Fruit fly (Drosophila melanogaster) whole organism, embryonic: ENCODE results near the gene CG15625.

ENCODE experiments used
- Asciz ChIP-seq: fragments of 200-800 bp; sonication (Bioruptor generic); optimal IDR thresholded peaks from 2 replicates; lab custom pipeline; 2017; ENCODE audit warnings: missing biosample characterization, mild to moderate bottlenecking, missing genetic modification characterization, missing genetic modification reagents
- C15 ChIP-seq: fragments of 200-800 bp; sonication (Bioruptor generic); IDR thresholded peaks from 3 replicates; pipeline ENCODE4 v1.3.6; 2022; ENCODE audit warnings: missing biosample characterization, missing genetic modification characterization
- CG10274 ChIP-seq: fragments of 200-800 bp; sonication (Bioruptor generic); optimal IDR thresholded peaks from 3 replicates; lab custom pipeline; 2017; ENCODE audit warnings: missing biosample characterization, mild to moderate bottlenecking, missing genetic modification characterization
- CG10321 ChIP-seq: fragments of 200-800 bp; sonication (Bioruptor generic); IDR thresholded peaks from 2 replicates; pipeline ENCODE4 v1.3.6; 2022; ENCODE audit warnings: missing biosample characterization, missing genetic modification characterization
- CG11696 ChIP-seq: fragments of 200-800 bp; sonication (Bioruptor generic); IDR thresholded peaks from 2 replicates; pipeline ENCODE4 v1.3.6; 2022; ENCODE audit warnings: missing biosample characterization, missing genetic modification characterization
- CG12104 ChIP-seq: fragments of 200-800 bp; sonication (Bioruptor generic); optimal IDR thresholded peaks from 3 replicates; lab custom pipeline; 2016; ENCODE audit warnings: missing biosample characterization, missing genetic modification characterization
- CG12219 ChIP-seq: fragments of 200-800 bp; sonication (Bioruptor generic); optimal IDR thresholded peaks from 3 replicates; lab custom pipeline; 2018; ENCODE audit warnings: missing biosample characterization, mild to moderate bottlenecking, missing genetic modification characterization
- CG1529 ChIP-seq: fragments of 200-800 bp; sonication (Bioruptor generic); optimal IDR thresholded peaks from 3 replicates; lab custom pipeline; 2018; ENCODE audit warnings: missing biosample characterization, missing genetic modification characterization
- CG15601 ChIP-seq: fragments of 200-800 bp; sonication (Bioruptor generic); optimal IDR thresholded peaks from 3 replicates; lab custom pipeline; 2019; ENCODE audit warnings: missing biosample characterization, mild to moderate bottlenecking, missing genetic modification characterization, moderate library complexity
- CG1603 ChIP-seq: fragments of 200-800 bp; sonication (Bioruptor generic); optimal IDR thresholded peaks from 2 replicates; lab custom pipeline; 2019; ENCODE audit warnings: missing biosample characterization, mild to moderate bottlenecking, missing genetic modification characterization, moderate library complexity
- CG1647 ChIP-seq: fragments of 200-800 bp; sonication (Bioruptor generic); optimal IDR thresholded peaks from 3 replicates; lab custom pipeline; 2016; ENCODE audit warnings: missing biosample characterization, missing genetic modification characterization
- CG16815 ChIP-seq: fragments of 200-800 bp; sonication (Bioruptor generic); optimal IDR thresholded peaks from 3 replicates; lab custom pipeline; 2017; ENCODE audit warnings: missing biosample characterization, mild to moderate bottlenecking, missing genetic modification characterization
- CG17361 ChIP-seq: fragments of 200-800 bp; sonication (Bioruptor generic); IDR thresholded peaks from 3 replicates; pipeline ENCODE4 v1.3.6; 2022; ENCODE audit warnings: missing biosample characterization, missing genetic modification characterization
- CG2120 ChIP-seq: fragments of 200-800 bp; sonication (Bioruptor generic); optimal IDR thresholded peaks from 3 replicates; lab custom pipeline; 2016; ENCODE audit warnings: missing biosample characterization, missing genetic modification characterization
- CG31441 ChIP-seq: fragments of 200-800 bp; sonication (Bioruptor generic); IDR thresholded peaks from 2 replicates; pipeline ENCODE4 v1.3.6; 2022; ENCODE audit warnings: missing biosample characterization, missing genetic modification characterization
- CG3407 ChIP-seq: fragments of 200-800 bp; sonication (Bioruptor generic); optimal IDR thresholded peaks from 2 replicates; lab custom pipeline; 2018; ENCODE audit warnings: missing biosample characterization, mild to moderate bottlenecking, missing genetic modification characterization
- CG4820 ChIP-seq: fragments of 200-800 bp; sonication (Bioruptor generic); optimal IDR thresholded peaks from 3 replicates; lab custom pipeline; 2016; ENCODE audit warnings: missing biosample characterization, missing genetic modification characterization
- CG4854 ChIP-seq: fragments of 200-800 bp; sonication (Bioruptor generic); optimal IDR thresholded peaks from 2 replicates; lab custom pipeline; 2016; ENCODE audit warnings: missing biosample characterization, missing genetic modification characterization, inconsistent platforms
- CG7372 ChIP-seq: fragments of 200-800 bp; sonication (Bioruptor generic); IDR thresholded peaks from 2 replicates; pipeline ENCODE4 v1.3.6; 2022; ENCODE audit warnings: missing biosample characterization, missing genetic modification characterization
- CG9609 ChIP-seq: fragments of 200-800 bp; sonication (Bioruptor generic); optimal IDR thresholded peaks from 3 replicates; lab custom pipeline; 2016; ENCODE audit warnings: missing biosample characterization, missing genetic modification characterization
- Dip2 ChIP-seq: fragments of 200-800 bp; sonication (Bioruptor generic); IDR thresholded peaks from 2 replicates; pipeline ENCODE4 v1.3.6; 2022; ENCODE audit warnings: missing biosample characterization, missing genetic modification characterization
- Fer3 ChIP-seq: fragments of 200-800 bp; sonication (Bioruptor generic); optimal IDR thresholded peaks from 2 replicates; lab custom pipeline; 2018; ENCODE audit warnings: missing biosample characterization, mild to moderate bottlenecking, missing genetic modification characterization, moderate library complexity
- GATAe ChIP-seq: fragments of 200-800 bp; sonication (Bioruptor generic); conservative IDR thresholded peaks from 2 replicates; pipeline ENCODE4 v1.3.6; 2022; ENCODE audit warnings: missing biosample characterization, missing genetic modification characterization
- Hand ChIP-seq: fragments of 200-800 bp; sonication (Bioruptor generic); optimal IDR thresholded peaks from 2 replicates; lab custom pipeline; 2017; ENCODE audit warnings: mild to moderate bottlenecking, missing biosample characterization, missing genetic modification reagents, missing genetic modification characterization
- HmgZ ChIP-seq: fragments of 200-800 bp; sonication (Bioruptor generic); optimal IDR thresholded peaks from 2 replicates; lab custom pipeline; 2018; ENCODE audit warnings: missing biosample characterization, mild to moderate bottlenecking, missing genetic modification characterization
- Ravus ChIP-seq: fragments of 200-800 bp; sonication (Bioruptor generic); IDR thresholded peaks from 2 replicates; pipeline ENCODE4 v1.3.6; 2022; ENCODE audit warnings: missing biosample characterization, missing genetic modification characterization
- Scr ChIP-seq: fragments of 200-800 bp; sonication (Bioruptor generic); IDR thresholded peaks from 2 replicates; pipeline ENCODE4 v1.3.6; 2022; ENCODE audit warnings: missing biosample characterization, missing genetic modification characterization; ENCODE audit not compliant: partially characterized antibody
- Stat92E ChIP-seq, 3 experiments: fragments of >200 bp in 2 of 3; fragments of 200-800 bp in 1 of 3; sonication (Bioruptor generic) in 1 of 3; optimal IDR thresholded peaks; 2 replicates each; lab custom pipeline; 2017 to 2019; ENCODE audit warnings: missing biosample characterization in 3 of 3, missing genetic modification characterization in 3 of 3, mild to moderate bottlenecking in 1 of 3, moderate library complexity in 1 of 3
- Usf ChIP-seq: fragments of 200-800 bp; sonication (Bioruptor generic); optimal IDR thresholded peaks from 2 replicates; lab custom pipeline; 2017; ENCODE audit warnings: missing genotype, missing biosample characterization, missing genetic modification characterization
- Xrp1 ChIP-seq: fragments of 200-800 bp; sonication (Bioruptor generic); IDR thresholded peaks from 2 replicates; pipeline ENCODE4 v1.3.6; 2022; ENCODE audit warnings: missing biosample characterization, missing genetic modification characterization
- bowl ChIP-seq: fragments of 200-800 bp; sonication (Bioruptor generic); IDR thresholded peaks from 2 replicates; pipeline ENCODE4 v1.3.6; 2022; ENCODE audit warnings: missing biosample characterization, missing genetic modification characterization
- cg ChIP-seq: fragments of 200-800 bp; sonication (Bioruptor generic); optimal IDR thresholded peaks from 3 replicates; lab custom pipeline; 2019; ENCODE audit warnings: missing biosample characterization, mild to moderate bottlenecking, missing genetic modification characterization, moderate library complexity
- eve ChIP-seq, 2 experiments: fragments of >200 bp; optimal IDR thresholded peaks; 2 replicates each; lab custom pipeline; 2017; ENCODE audit warnings: missing biosample characterization in 2 of 2, missing genetic modification characterization in 2 of 2
- ewg ChIP-seq: fragments of 200-800 bp; sonication (Bioruptor generic); optimal IDR thresholded peaks from 3 replicates; lab custom pipeline; 2017; ENCODE audit warnings: mild to moderate bottlenecking, missing biosample characterization, missing genetic modification reagents, missing genetic modification characterization
- fd102C ChIP-seq: fragments of 200-800 bp; sonication (Bioruptor generic); optimal IDR thresholded peaks from 2 replicates; lab custom pipeline; 2018; ENCODE audit warnings: missing biosample characterization, mild to moderate bottlenecking, missing genetic modification characterization, moderate library complexity
- fd64A ChIP-seq: fragments of 200-800 bp; sonication (Bioruptor generic); optimal IDR thresholded peaks from 3 replicates; lab custom pipeline; 2018; ENCODE audit warnings: missing biosample characterization, mild to moderate bottlenecking, missing genetic modification characterization
- fd96Cb ChIP-seq: fragments of 200-800 bp; sonication (Bioruptor generic); optimal IDR thresholded peaks from 2 replicates; lab custom pipeline; 2018; ENCODE audit warnings: missing biosample characterization, mild to moderate bottlenecking, missing genetic modification characterization, moderate library complexity
- gcm2 ChIP-seq: fragments of 200-800 bp; sonication (Bioruptor generic); optimal IDR thresholded peaks from 2 replicates; lab custom pipeline; 2016; ENCODE audit warnings: missing biosample characterization, missing genetic modification characterization
- luna ChIP-seq: fragments of 200-800 bp; sonication (Bioruptor generic); optimal IDR thresholded peaks from 2 replicates; lab custom pipeline; 2016; ENCODE audit warnings: missing biosample characterization, missing genetic modification characterization
- p53 ChIP-seq: fragments of 200-800 bp; sonication (Bioruptor generic); optimal IDR thresholded peaks from 2 replicates; lab custom pipeline; 2016; ENCODE audit warnings: missing biosample characterization, missing genetic modification characterization
- pb ChIP-seq: fragments of 200-800 bp; sonication (Bioruptor generic); optimal IDR thresholded peaks from 3 replicates; lab custom pipeline; 2016; ENCODE audit warnings: missing biosample characterization, missing genetic modification characterization
- peb ChIP-seq: fragments of 200-800 bp; sonication (Bioruptor generic); IDR thresholded peaks from 2 replicates; pipeline ENCODE4 v1.3.6; 2022; ENCODE audit warnings: missing biosample characterization, missing genetic modification characterization
- pho ChIP-seq: fragments of 200-800 bp; sonication (Bioruptor generic); optimal IDR thresholded peaks from 2 replicates; lab custom pipeline; 2016; ENCODE audit warnings: missing biosample characterization, missing genetic modification characterization
- repo ChIP-seq: fragments of 200-800 bp; sonication (Bioruptor generic); optimal IDR thresholded peaks from 2 replicates; lab custom pipeline; 2016; ENCODE audit warnings: missing biosample characterization, missing genetic modification characterization
- sim ChIP-seq: fragments of 200-800 bp; sonication (Bioruptor generic); IDR thresholded peaks from 2 replicates; pipeline ENCODE4 v1.3.6; 2022; ENCODE audit warnings: missing biosample characterization, missing genetic modification characterization
- sr ChIP-seq: fragments of 200-800 bp; sonication (Bioruptor generic); IDR thresholded peaks from 3 replicates; pipeline ENCODE4 v1.3.6; 2022; ENCODE audit warnings: missing biosample characterization, missing genetic modification characterization
- tin ChIP-seq: fragments of 200-800 bp; sonication (Bioruptor generic); optimal IDR thresholded peaks from 3 replicates; lab custom pipeline; 2016; ENCODE audit warnings: missing biosample characterization, missing genetic modification characterization
- tio ChIP-seq: fragments of 200-800 bp; sonication (Bioruptor generic); optimal IDR thresholded peaks from 2 replicates; lab custom pipeline; 2017; ENCODE audit warnings: missing biosample characterization, missing genetic modification characterization, inconsistent platforms
- unpg ChIP-seq: fragments of 200-800 bp; sonication (Bioruptor generic); optimal IDR thresholded peaks from 3 replicates; lab custom pipeline; 2018; ENCODE audit warnings: missing biosample characterization, mild to moderate bottlenecking, missing genetic modification characterization, moderate library complexity
- z ChIP-seq: fragments of 200-800 bp; sonication (Bioruptor generic); IDR thresholded peaks from 3 replicates; pipeline ENCODE4 v1.3.6; 2022; ENCODE audit warnings: missing biosample characterization, missing genetic modification characterization
- zf30C ChIP-seq: fragments of 200-800 bp; sonication (Bioruptor generic); optimal IDR thresholded peaks from 3 replicates; lab custom pipeline; 2018; ENCODE audit warnings: missing biosample characterization, mild to moderate bottlenecking, missing genetic modification characterization

Gene CG15625

dm6 chr2L:4850356-4850755 is 39.4 kb upstream of the CG15625 start, which contains the start of the genes mRpS2 and Mon1 (continued):
- TF ChIP-seq pb (GFP tag; lab: Kevin White, UChicago) (peak; percentile 54), repo (GFP tag; lab: Kevin White, UChicago) (peak; percentile 54), zf30C (GFP tag; lab: Kevin White, UChicago) (no peak), eve (GFP tag; optimal IDR thresholded peaks at IDR 0.05; lab: Kevin White, UChicago) (no peak), fd96Cb (peak; percentile 94), Stat92E (GFP tag; optimal IDR thresholded peaks at IDR 0.05; lab: Kevin White, UChicago) (no peak), Xrp1 (GFP tag; lab: Robert Waterston, UW) (peak; percentile 98), fd102C (peak; percentile 65), peb (GFP tag; lab: Robert Waterston, UW) (peak; percentile 86), luna (GFP tag; lab: Kevin White, UChicago) (peak; percentile 34), pho (peak; percentile 71), C15 (GFP tag; lab: Robert Waterston, UW) (peak; percentile 88), CG12104 (GFP tag; lab: Kevin White, UChicago) (peak; percentile 92), CG2120 (peak; percentile 95), p53 (peak; percentile 29), CG11696 (GFP tag; lab: Robert Waterston, UW) (peak; percentile 93), CG9609 (GFP tag; lab: Kevin White, UChicago) (peak; percentile 80), CG31441 (peak; percentile 99), CG3407 (GFP tag; lab: Kevin White, UChicago) (peak; percentile 89), CG1529 (GFP tag; lab: Kevin White, UChicago) (peak; percentile 83), Fer3 (tag; lab: Kevin White, UChicago) (peak; percentile 97), CG10321 (GFP tag; lab: Robert Waterston, UW) (peak; percentile 80), HmgZ (tag; lab: Kevin White, UChicago) (peak; percentile 92), Usf (peak; percentile 75), CG15601 (tag; lab: Kevin White, UChicago) (peak; percentile 88), unpg (peak; percentile 95), Hand (GFP tag; lab: Kevin White, UChicago) (peak; percentile 86), Ravus (GFP tag; lab: Robert Waterston, UW) (peak; percentile 88), cg (GFP tag; lab: Kevin White, UChicago) (no peak), Dip2 (GFP tag; lab: Robert Waterston, UW) (peak; percentile 48; the same call in 1 of the 2 replicates), CG4820 (GFP tag; lab: Kevin White, UChicago) (peak; percentile 91), sim (GFP tag; lab: Robert Waterston, UW) (peak; percentile 81), fd64A (peak; percentile 37), gcm2 (GFP tag; lab: Kevin White, UChicago) (peak; percentile 58), GATAe (GFP tag; lab: Robert Waterston, UW) (peak; percentile 91), ewg (GFP tag; lab: Kevin White, UChicago) (peak; percentile 88), CG1603 (peak; percentile 68), tin (GFP tag; lab: Kevin White, UChicago) (peak; percentile 95), CG12219 (GFP tag; lab: Kevin White, UChicago) (peak; percentile 71), bowl (GFP tag; lab: Robert Waterston, UW) (peak; percentile 92), CG7372 (peak; percentile 95), tio (GFP tag; lab: Kevin White, UChicago) (peak; percentile 93), sr (GFP tag; lab: Robert Waterston, UW) (peak; percentile 78; the same call in 2 of the 3 replicates), CG1647 (GFP tag; lab: Kevin White, UChicago) (peak; percentile 85), z (GFP tag; lab: Robert Waterston, UW) (peak; percentile 31; the same call in 1 of the 3 replicates), CG10274 (GFP tag; lab: Kevin White, UChicago) (peak; percentile 60), CG17361 (GFP tag; lab: Robert Waterston, UW) (peak; percentile 98), Asciz (GFP tag; lab: Kevin White, UChicago) (no peak), CG16815 (GFP tag; lab: Kevin White, UChicago) (peak; percentile 83), CG4854 (GFP tag; lab: Kevin White, UChicago) (peak; percentile 84), Scr (GFP tag; lab: Robert Waterston, UW) (no peak)
